Worm (Caenorhabditis elegans) whole organism, L1 larva: ENCODE measurements around the gene W01C9.2.

Source experiments
- ceh-63 ChIP-seq: fragments of 200-800 bp; sonication (Bioruptor generic); optimal IDR thresholded peaks from 2 replicates; lab custom pipeline; 2018; ENCODE audit warnings: mild to moderate bottlenecking, missing genetic modification characterization, missing compliant biosample characterization
- ceh-82 ChIP-seq, 3 experiments: fragments of 150-350 bp in 1 of 3; sonication (generic microtip) in 2 of 3; optimal IDR thresholded peaks; 2 replicates each; lab custom pipeline; 2014 to 2017; ENCODE audit warnings: missing biosample characterization in 3 of 3, missing genetic modification characterization in 3 of 3
- ces-1 ChIP-seq: fragments of 150-350 bp; optimal IDR thresholded peaks from 2 replicates; lab custom pipeline; 2014; ENCODE audit warnings: missing biosample characterization, missing genetic modification reagents, missing genetic modification characterization
- fkh-10 ChIP-seq: sonication (generic microtip); optimal IDR thresholded peaks from 2 replicates; lab custom pipeline; 2017; ENCODE audit warnings: missing biosample characterization, missing genetic modification reagents, missing genetic modification characterization
- hpl-2 ChIP-seq: fragments of 150-350 bp; optimal IDR thresholded peaks from 2 replicates; lab custom pipeline; 2014; ENCODE audit warnings: missing biosample characterization, missing genetic modification reagents, missing genetic modification characterization
- lin-14 ChIP-seq: fragments of 200-800 bp; sonication (Bioruptor generic); optimal IDR thresholded peaks from 2 replicates; lab custom pipeline; 2018; ENCODE audit warnings: mild to moderate bottlenecking, missing genetic modification characterization, moderate library complexity, missing compliant biosample characterization
- nhr-12 ChIP-seq: sonication (generic microtip); optimal IDR thresholded peaks from 2 replicates; lab custom pipeline; 2017; ENCODE audit warnings: missing biosample characterization, missing genetic modification characterization
- snpc-4 ChIP-seq: fragments of 150-350 bp; optimal IDR thresholded peaks from 2 replicates; lab custom pipeline; 2014; ENCODE audit warnings: missing biosample characterization, missing genetic modification characterization
- ztf-4 ChIP-seq: fragments of 150-350 bp; optimal IDR thresholded peaks from 2 replicates; lab custom pipeline; 2014; ENCODE audit warnings: missing biosample characterization, missing genetic modification characterization

DNA sequence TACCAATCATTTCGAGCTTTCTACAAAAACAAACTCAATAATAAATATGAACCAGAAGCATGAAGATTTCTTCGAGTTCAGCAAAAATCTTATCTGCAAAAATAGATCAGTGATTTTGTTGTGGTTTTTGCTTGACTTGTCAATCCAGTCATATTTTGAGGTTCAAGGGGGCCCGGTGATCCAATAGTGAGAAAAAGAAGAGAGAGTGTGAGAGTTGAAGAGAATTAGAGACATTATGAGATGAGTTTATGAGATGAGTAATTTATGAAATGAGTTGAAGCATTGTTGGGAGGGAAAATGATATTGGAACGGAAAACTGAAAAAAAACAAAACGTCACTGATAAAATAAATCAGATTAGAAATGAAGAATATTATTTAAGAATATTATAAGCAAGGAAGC lies 27.2 kb upstream of the W01C9.2 start, which contains the start of gene T13H5.1:
- TF ChIP-seq ces-1 (no peak), fkh-10 (GFP tag; lab: Kevin White, UChicago) (no peak), hpl-2 (no peak), lin-14 (GFP tag; lab: Kevin White, UChicago) (no peak), ceh-63 (GFP tag; lab: Kevin White, UChicago) (no peak), nhr-12 (no peak), ztf-4 (tag; lab: Kevin White, UChicago) (no peak), ceh-82 (tag; optimal IDR thresholded peaks at IDR 0.05; lab: Kevin White, UChicago) (no peak), snpc-4 (no peak)
